Fruit fly (Drosophila melanogaster) whole organism, embryonic: ENCODE results near the gene rtv.

Experiments
- Abd-B ChIP-seq: fragments of 200-800 bp; sonication (Bioruptor generic); optimal IDR thresholded peaks from 2 replicates; lab custom pipeline; 2018; ENCODE audit warnings: missing biosample characterization, mild to moderate bottlenecking, missing genetic modification characterization, moderate library complexity
- Bgb ChIP-seq: fragments of 200-800 bp; sonication (Bioruptor generic); IDR thresholded peaks from 2 replicates; pipeline ENCODE4 v1.3.6; 2022; ENCODE audit warnings: missing biosample characterization, missing genetic modification characterization; ENCODE audit not compliant: partially characterized antibody
- CG10543 ChIP-seq: fragments of 200-800 bp; sonication (Bioruptor generic); optimal IDR thresholded peaks from 3 replicates; lab custom pipeline; 2017; ENCODE audit warnings: missing biosample characterization, mild to moderate bottlenecking, missing genetic modification characterization, moderate library complexity
- CG11504 ChIP-seq: fragments of 200-800 bp; sonication (Bioruptor generic); optimal IDR thresholded peaks from 3 replicates; lab custom pipeline; 2019; ENCODE audit warnings: missing biosample characterization, mild to moderate bottlenecking, missing genetic modification characterization, moderate library complexity
- CG11560 ChIP-seq: fragments of 200-800 bp; sonication (Bioruptor generic); IDR thresholded peaks from 3 replicates; pipeline ENCODE4 v1.3.6; 2022; ENCODE audit warnings: missing biosample characterization, missing genetic modification characterization
- CG12659 ChIP-seq: fragments of 200-800 bp; sonication (Bioruptor generic); optimal IDR thresholded peaks from 3 replicates; lab custom pipeline; 2017; ENCODE audit warnings: mild to moderate bottlenecking, missing biosample characterization, missing genetic modification reagents, missing genetic modification characterization
- CG15514 ChIP-seq: fragments of 200-800 bp; sonication (Bioruptor generic); optimal IDR thresholded peaks from 3 replicates; lab custom pipeline; 2017; ENCODE audit warnings: missing biosample characterization, missing genetic modification characterization, mild to moderate bottlenecking, moderate library complexity, missing genetic modification reagents
- CG16863 ChIP-seq: fragments of 200-800 bp; sonication (Bioruptor generic); optimal IDR thresholded peaks from 3 replicates; lab custom pipeline; 2016; ENCODE audit warnings: missing biosample characterization, missing genetic modification characterization
- CG17186 ChIP-seq: fragments of 200-800 bp; sonication (Bioruptor generic); optimal IDR thresholded peaks from 3 replicates; lab custom pipeline; 2017; ENCODE audit warnings: missing biosample characterization, missing genetic modification reagents, missing genetic modification characterization
- CG17385 ChIP-seq: fragments of 200-800 bp; sonication (Bioruptor generic); optimal IDR thresholded peaks from 3 replicates; lab custom pipeline; 2018; ENCODE audit warnings: missing biosample characterization, mild to moderate bottlenecking, missing genetic modification characterization
- CG2116 ChIP-seq: fragments of 200-800 bp; sonication (Bioruptor generic); optimal IDR thresholded peaks from 3 replicates; lab custom pipeline; 2018; ENCODE audit warnings: missing biosample characterization, mild to moderate bottlenecking, missing genetic modification characterization
- CG2120 ChIP-seq: fragments of 200-800 bp; sonication (Bioruptor generic); optimal IDR thresholded peaks from 3 replicates; lab custom pipeline; 2016; ENCODE audit warnings: missing biosample characterization, missing genetic modification characterization
- CG2712 ChIP-seq: fragments of 200-800 bp; optimal IDR thresholded peaks from 3 replicates; lab custom pipeline; 2019; ENCODE audit warnings: missing biosample characterization, mild to moderate bottlenecking, missing genetic modification characterization, moderate library complexity
- CG33557 ChIP-seq: fragments of 200-800 bp; sonication (Bioruptor generic); optimal IDR thresholded peaks from 2 replicates; lab custom pipeline; 2019; ENCODE audit warnings: missing biosample characterization, mild to moderate bottlenecking, missing genetic modification characterization, moderate library complexity
- CG42726 ChIP-seq: fragments of 200-800 bp; sonication (Bioruptor generic); IDR thresholded peaks from 2 replicates; pipeline ENCODE4 v1.3.6; 2022; ENCODE audit warnings: missing biosample characterization, missing genetic modification characterization; ENCODE audit not compliant: partially characterized antibody
- CG4360 ChIP-seq: fragments of 200-800 bp; sonication (Bioruptor generic); IDR thresholded peaks from 2 replicates; pipeline ENCODE4 v1.3.6; 2022; ENCODE audit warnings: missing biosample characterization, missing genetic modification characterization
- CG6654 ChIP-seq: fragments of 200-800 bp; sonication (Bioruptor generic); optimal IDR thresholded peaks from 2 replicates; lab custom pipeline; 2017; ENCODE audit warnings: missing biosample characterization, mild to moderate bottlenecking, missing genetic modification characterization
- CG6689 ChIP-seq: fragments of 200-800 bp; sonication (Bioruptor generic); IDR thresholded peaks from 2 replicates; pipeline ENCODE4 v1.3.6; 2022; ENCODE audit warnings: missing biosample characterization, missing genetic modification characterization
- CG7372 ChIP-seq: fragments of 200-800 bp; sonication (Bioruptor generic); IDR thresholded peaks from 2 replicates; pipeline ENCODE4 v1.3.6; 2022; ENCODE audit warnings: missing biosample characterization, missing genetic modification characterization
- CG8359 ChIP-seq: fragments of 200-800 bp; sonication (Bioruptor generic); optimal IDR thresholded peaks from 2 replicates; lab custom pipeline; 2017; ENCODE audit warnings: missing biosample characterization, mild to moderate bottlenecking, missing genetic modification characterization, borderline replicate concordance
- CG8388 ChIP-seq: fragments of 200-800 bp; sonication (Bioruptor generic); optimal IDR thresholded peaks from 2 replicates; lab custom pipeline; 2019; ENCODE audit warnings: missing biosample characterization, mild to moderate bottlenecking, missing genetic modification characterization, moderate library complexity
- CG9932 ChIP-seq: fragments of 200-800 bp; sonication (Bioruptor generic); IDR thresholded peaks from 2 replicates; pipeline ENCODE4 v1.3.6; 2022; ENCODE audit warnings: missing biosample characterization, missing genetic modification characterization
- CHES-1-like ChIP-seq: fragments of 200-800 bp; sonication (Bioruptor generic); optimal IDR thresholded peaks from 2 replicates; lab custom pipeline; 2016; ENCODE audit warnings: missing biosample characterization, missing genetic modification characterization
- CoRest ChIP-seq: fragments of 200-800 bp; sonication (Bioruptor generic); optimal IDR thresholded peaks from 3 replicates; lab custom pipeline; 2018; ENCODE audit warnings: missing biosample characterization, mild to moderate bottlenecking, missing genetic modification characterization, moderate library complexity
- Gug ChIP-seq: fragments of 200-800 bp; sonication (Bioruptor generic); IDR thresholded peaks from 4 replicates; pipeline ENCODE4 v1.3.6; 2022; ENCODE audit warnings: missing biosample characterization, missing genetic modification characterization
- MBD-R2 ChIP-seq: fragments of 200-800 bp; sonication (Bioruptor generic); IDR thresholded peaks from 2 replicates; pipeline ENCODE4 v1.3.6; 2022; ENCODE audit warnings: missing biosample characterization, missing genetic modification characterization
- Med ChIP-seq: fragments of 200-800 bp; sonication (Bioruptor generic); peaks from one replicate; lab custom pipeline; 2016; ENCODE audit warnings: missing biosample characterization, missing genetic modification characterization, mild to moderate bottlenecking, inconsistent platforms, moderate library complexity
- Opbp ChIP-seq: fragments of 200-800 bp; sonication (Bioruptor generic); IDR thresholded peaks from 3 replicates; pipeline ENCODE4 v1.3.6; 2022; ENCODE audit warnings: missing biosample characterization, missing genetic modification characterization; ENCODE audit not compliant: partially characterized antibody
- Sin3A ChIP-seq: fragments of >200 bp; optimal IDR thresholded peaks from 2 replicates; lab custom pipeline; 2018
- Sry-δ ChIP-seq: fragments of 200-800 bp; sonication (Bioruptor generic); optimal IDR thresholded peaks from 2 replicates; lab custom pipeline; 2016; ENCODE audit warnings: missing biosample characterization, missing genetic modification characterization
- YL-1 ChIP-seq: fragments of 200-800 bp; sonication (Bioruptor generic); optimal IDR thresholded peaks from 3 replicates; lab custom pipeline; 2017; ENCODE audit warnings: missing biosample characterization, mild to moderate bottlenecking, missing genetic modification characterization
- br ChIP-seq: fragments of >200 bp; optimal IDR thresholded peaks from 2 replicates; lab custom pipeline; 2017
- chif ChIP-seq, 2 experiments: fragments of 200-800 bp; sonication (Bioruptor generic); optimal IDR thresholded peaks; 3 replicates each; lab custom pipeline; 2016; ENCODE audit warnings: missing biosample characterization in 2 of 2, missing genetic modification characterization in 2 of 2
- dysf ChIP-seq: fragments of 200-800 bp; sonication (Bioruptor generic); IDR thresholded peaks from 3 replicates; pipeline ENCODE4 v1.3.6; 2022; ENCODE audit warnings: missing biosample characterization, missing genetic modification characterization
- eve ChIP-seq, 2 experiments: fragments of >200 bp; optimal IDR thresholded peaks; 2 replicates each; lab custom pipeline; 2017; ENCODE audit warnings: missing biosample characterization in 2 of 2, missing genetic modification characterization in 2 of 2
- gsb-n ChIP-seq: fragments of 200-800 bp; sonication (Bioruptor generic); optimal IDR thresholded peaks from 3 replicates; lab custom pipeline; 2018; ENCODE audit warnings: missing biosample characterization, mild to moderate bottlenecking, missing genetic modification characterization
- insv ChIP-seq, 2 experiments: fragments of 200-800 bp; sonication (Bioruptor generic); optimal IDR thresholded peaks; 3 replicates each; lab custom pipeline; 2016 to 2018; ENCODE audit warnings: missing biosample characterization in 2 of 2, missing genetic modification characterization in 2 of 2
- inv ChIP-seq: fragments of 200-800 bp; sonication (Bioruptor generic); IDR thresholded peaks from 2 replicates; pipeline ENCODE4 v1.3.6; 2022; ENCODE audit warnings: missing biosample characterization, missing genetic modification characterization; ENCODE audit not compliant: partially characterized antibody
- klu ChIP-seq: fragments of 200-800 bp; sonication (Bioruptor generic); IDR thresholded peaks from 2 replicates; pipeline ENCODE4 v1.3.6; 2022; ENCODE audit warnings: missing biosample characterization, missing genetic modification characterization
- lilli ChIP-seq: fragments of 200-800 bp; sonication (Bioruptor generic); optimal IDR thresholded peaks from 3 replicates; lab custom pipeline; 2016; ENCODE audit warnings: missing biosample characterization, missing genetic modification characterization
- lmd ChIP-seq: fragments of 200-800 bp; sonication (Bioruptor generic); IDR thresholded peaks from 2 replicates; pipeline ENCODE4 v1.3.6; 2022; ENCODE audit warnings: missing biosample characterization, missing genetic modification characterization
- mam ChIP-seq: fragments of 200-800 bp; sonication (Bioruptor generic); optimal IDR thresholded peaks from 3 replicates; lab custom pipeline; 2016; ENCODE audit warnings: missing biosample characterization, missing genetic modification characterization
- nmo ChIP-seq: fragments of 200-800 bp; sonication (Bioruptor generic); optimal IDR thresholded peaks from 2 replicates; lab custom pipeline; 2018; ENCODE audit warnings: missing biosample characterization, mild to moderate bottlenecking, missing genetic modification characterization, moderate library complexity
- odd ChIP-seq: fragments of 200-800 bp; sonication (Bioruptor generic); optimal IDR thresholded peaks from 2 replicates; lab custom pipeline; 2017; ENCODE audit warnings: missing biosample characterization, mild to moderate bottlenecking, missing genetic modification characterization
- p53 ChIP-seq: fragments of 200-800 bp; sonication (Bioruptor generic); optimal IDR thresholded peaks from 2 replicates; lab custom pipeline; 2016; ENCODE audit warnings: missing biosample characterization, missing genetic modification characterization
- pum ChIP-seq: fragments of 200-800 bp; sonication (Bioruptor generic); optimal IDR thresholded peaks from 2 replicates; lab custom pipeline; 2016; ENCODE audit warnings: missing biosample characterization, missing genetic modification characterization
- row ChIP-seq: fragments of 200-800 bp; sonication (Bioruptor generic); IDR thresholded peaks from 3 replicates; pipeline ENCODE4 v1.3.6; 2022; ENCODE audit warnings: missing biosample characterization, missing genetic modification characterization
- sob ChIP-seq: fragments of 200-800 bp; sonication (Bioruptor generic); IDR thresholded peaks from 2 replicates; pipeline ENCODE4 v1.3.6; 2022; ENCODE audit warnings: missing biosample characterization, missing genetic modification characterization
- stwl ChIP-seq: fragments of 200-800 bp; sonication (Bioruptor generic); optimal IDR thresholded peaks from 3 replicates; lab custom pipeline; 2018; ENCODE audit warnings: missing biosample characterization, mild to moderate bottlenecking, missing genetic modification characterization, moderate library complexity

Gene rtv

dm6 chrX:11124749-11125508 lies 28.9 kb downstream of the rtv start, which contains the start of gene Rpt3 (continued):
- TF ChIP-seq Sry-δ (peak; percentile 90), p53 (GFP tag; lab: Kevin White, UChicago) (no peak), row (peak; percentile 55; the same call in 2 of the 3 replicates), klu (GFP tag; lab: Robert Waterston, UW) (no peak), CG10543 (GFP tag; lab: Kevin White, UChicago) (no peak), Med (GFP tag; lab: Kevin White, UChicago) (peak; percentile 76), CoRest (peak; percentile 6), CG9932 (GFP tag; lab: Robert Waterston, UW) (0 out of 2 replicates have a peak, but pooled peaks have one; percentile 18), CG6654 (GFP tag; lab: Kevin White, UChicago) (no peak), Sin3A (peak; percentile 79), lilli (GFP tag; lab: Kevin White, UChicago) (peak; percentile 24), CG12659 (peak; percentile 44), CG6689 (GFP tag; lab: Robert Waterston, UW) (0 out of 2 replicates have a peak, but pooled peaks have one; percentile 12), CG8359 (GFP tag; lab: Kevin White, UChicago) (no peak), Gug (GFP tag; lab: Robert Waterston, UW) (no peak), CG17186 (GFP tag; lab: Kevin White, UChicago) (peak; percentile 49), CG2120 (GFP tag; lab: Kevin White, UChicago) (peak; percentile 27), MBD-R2 (peak; percentile 47), Bgb (GFP tag; lab: Robert Waterston, UW) (peak; percentile 47), inv (peak; percentile 74; the same call in 1 of the 2 replicates), CG15514 (no peak), YL-1 (GFP tag; lab: Kevin White, UChicago) (peak; percentile 43), CG11560 (peak; percentile 40; the same call in 1 of the 3 replicates), mam (peak; percentile 0), CG7372 (GFP tag; lab: Robert Waterston, UW) (no peak), CG11504 (tag; lab: Kevin White, UChicago) (no peak), CG2116 (GFP tag; lab: Kevin White, UChicago) (peak; percentile 67), CG17385 (GFP tag; lab: Kevin White, UChicago) (no peak), lmd (GFP tag; lab: Robert Waterston, UW) (no peak), gsb-n (no peak), Opbp (GFP tag; lab: Robert Waterston, UW) (peak; percentile 67), nmo (GFP tag; lab: Kevin White, UChicago) (peak; percentile 39), eve (GFP tag; optimal IDR thresholded peaks at IDR 0.05; lab: Kevin White, UChicago) (no peak), stwl (tag; lab: Kevin White, UChicago) (peak; percentile 53), CG2712 (tag; lab: Kevin White, UChicago) (peak; percentile 34), CG42726 (GFP tag; lab: Robert Waterston, UW) (peak; percentile 55; the same call in 1 of the 2 replicates), insv (GFP tag; optimal IDR thresholded peaks at IDR 0.05; lab: Kevin White, UChicago) (peak; percentile 66 to 96), CG8388 (GFP tag; lab: Kevin White, UChicago) (no peak), br (lab: Kevin White, UChicago) (no peak), chif (GFP tag; optimal IDR thresholded peaks at IDR 0.05; lab: Kevin White, UChicago) (peak in 1 of 2 experiments; percentile 20), odd (no peak), CG16863 (GFP tag; lab: Kevin White, UChicago) (peak; percentile 59), pum (GFP tag; lab: Kevin White, UChicago) (no peak), Abd-B (GFP tag; lab: Kevin White, UChicago) (peak; percentile 15), CG33557 (GFP tag; lab: Kevin White, UChicago) (no peak), CG4360 (GFP tag; lab: Robert Waterston, UW) (no peak), sob (no peak), dysf (GFP tag; lab: Robert Waterston, UW) (no peak), CHES-1-like (GFP tag; lab: Kevin White, UChicago) (peak; percentile 4)
